Fruit fly (Drosophila melanogaster): Measurements from ENCODE around the gene Cad74A.

The Cad74A gene

dm6 chr3L:17379311-17379710 lies at the start of gene Cad74A:
TSS of gene Cad74A (minus strand) at chr3L:17379530.
- TF ChIP-seq jim (GFP tag; optimal IDR thresholded peaks at IDR 0.05) (no peak), Rel (GFP tag; optimal IDR thresholded peaks at IDR 0.05) (no peak), Rel (tag; optimal IDR thresholded peaks at IDR 0.05) (no peak), sv (GFP tag; optimal IDR thresholded peaks at IDR 0.05) (no peak), dmrt93B (GFP tag; optimal IDR thresholded peaks at IDR 0.05) (no peak), Hr83 (GFP tag; optimal IDR thresholded peaks at IDR 0.05; ENCODE audit: poor library complexity, severe bottlenecking) (peak; percentile 46), dl (GFP tag; optimal IDR thresholded peaks at IDR 0.05; ENCODE audit: insufficient read depth in 1 of 2, partially characterized antibody in 2 of 2) (peak in 1 of 2 experiments; percentile 5), psq (GFP tag; optimal IDR thresholded peaks at IDR 0.05) (peak; percentile 87), Jra (GFP tag; optimal IDR thresholded peaks at IDR 0.05) (no peak), usp (GFP tag; optimal IDR thresholded peaks at IDR 0.05) (no peak), CrebA (GFP tag; optimal IDR thresholded peaks at IDR 0.05; ENCODE audit: borderline replicate concordance) (no peak), CG32264 (GFP tag; optimal IDR thresholded peaks at IDR 0.05) (no peak), h (GFP tag; optimal IDR thresholded peaks at IDR 0.05) (no peak), Vsx2 (GFP tag; optimal IDR thresholded peaks at IDR 0.05; ENCODE audit: partially characterized antibody) (peak; percentile 47), GATAd (GFP tag; optimal IDR thresholded peaks at IDR 0.05) (no peak), br (GFP tag; optimal IDR thresholded peaks at IDR 0.05) (no peak), CG9705 (GFP tag; optimal IDR thresholded peaks at IDR 0.05) (no peak), Myc (optimal IDR thresholded peaks at IDR 0.05) (peak; percentile 50), Hnf4 (GFP tag; optimal IDR thresholded peaks at IDR 0.05) (no peak), Dif (GFP tag; optimal IDR thresholded peaks at IDR 0.05; ENCODE audit: partially characterized antibody) (peak; percentile 53), brk (GFP tag; optimal IDR thresholded peaks at IDR 0.05) (no peak)

DNA sequence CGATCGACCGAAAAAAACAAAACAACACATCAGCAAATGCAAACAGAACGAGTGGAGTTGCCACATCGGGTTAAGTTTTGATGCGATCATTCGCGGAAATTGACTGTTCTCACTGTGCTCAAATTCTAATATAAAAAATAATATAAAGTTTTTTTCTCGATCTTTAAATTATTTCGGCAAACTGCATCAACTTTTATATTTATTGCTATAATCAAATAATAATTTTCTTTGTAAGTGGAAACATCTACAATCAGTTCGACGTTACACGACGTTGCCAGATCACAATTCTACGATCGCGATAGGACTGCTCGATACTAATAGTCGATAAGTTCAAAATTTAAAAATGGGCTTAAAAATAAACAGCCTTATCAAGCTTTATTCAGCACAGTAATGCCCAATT lies 49.4 kb upstream of the Cad74A start, which contains the start of gene Gorab:
Gene Gorab, minus strand, starts transcription at position 58 of the 400 bp plus-strand sequence.
- peak; percentile 2 for TF ChIP-seq Mio (GFP tag; optimal IDR thresholded peaks at IDR 0.05)
- TF ChIP-seq Hr78 (GFP tag; optimal IDR thresholded peaks at IDR 0.05), result no peak
- peak; percentile 92 for TF ChIP-seq h (GFP tag; optimal IDR thresholded peaks at IDR 0.05)
- peak; percentile 67 for TF ChIP-seq GATAd (GFP tag; optimal IDR thresholded peaks at IDR 0.05)
- peak; percentile 75 for TF ChIP-seq CG32264 (GFP tag; optimal IDR thresholded peaks at IDR 0.05)
- no peak for TF ChIP-seq pan (optimal IDR thresholded peaks at IDR 0.05)
- peak; percentile 87 for TF ChIP-seq ey (GFP tag; optimal IDR thresholded peaks at IDR 0.05)
- TF ChIP-seq Dfd (GFP tag; optimal IDR thresholded peaks at IDR 0.05), result no peak
- peak in 1 of 2 experiments; percentile 87 for TF ChIP-seq foxo (GFP tag; optimal IDR thresholded peaks at IDR 0.05)
- no peak for TF ChIP-seq Vsx2 (GFP tag; optimal IDR thresholded peaks at IDR 0.05; ENCODE audit: partially characterized antibody)
- TF ChIP-seq Dif (GFP tag; optimal IDR thresholded peaks at IDR 0.05; ENCODE audit: partially characterized antibody), result no peak
- no peak for TF ChIP-seq lola (GFP tag; optimal IDR thresholded peaks at IDR 0.05)
- peak; percentile 84 for TF ChIP-seq OdsH (GFP tag; optimal IDR thresholded peaks at IDR 0.05)
- TF ChIP-seq sage (GFP tag; optimal IDR thresholded peaks at IDR 0.05), result peak; percentile 77
- TF ChIP-seq HLH106 (tag; optimal IDR thresholded peaks at IDR 0.05), result peak; percentile 92
- no peak for TF ChIP-seq dl (GFP tag; optimal IDR thresholded peaks at IDR 0.05; ENCODE audit: insufficient read depth in 1 of 2, partially characterized antibody in 2 of 2)
- TF ChIP-seq Abd-B (GFP tag; optimal IDR thresholded peaks at IDR 0.05), result no peak
- TF ChIP-seq br (GFP tag; optimal IDR thresholded peaks at IDR 0.05), result peak; percentile 74
- peak; percentile 70 for TF ChIP-seq woc (GFP tag; optimal IDR thresholded peaks at IDR 0.05)
- peak; percentile 88 for TF ChIP-seq Hnf4 (GFP tag; optimal IDR thresholded peaks at IDR 0.05)
- peak; percentile 56 for TF ChIP-seq Jra (GFP tag; optimal IDR thresholded peaks at IDR 0.05)
- TF ChIP-seq fru (GFP tag; optimal IDR thresholded peaks at IDR 0.05), result peak; percentile 80
- TF ChIP-seq Hr83 (GFP tag; optimal IDR thresholded peaks at IDR 0.05; ENCODE audit: poor library complexity, severe bottlenecking), result peak; percentile 74
- TF ChIP-seq Rel (GFP tag; optimal IDR thresholded peaks at IDR 0.05), result no peak
- peak; percentile 59 for TF ChIP-seq Rel (tag; optimal IDR thresholded peaks at IDR 0.05)
- TF ChIP-seq psq (GFP tag; optimal IDR thresholded peaks at IDR 0.05), result peak; percentile 78
- TF ChIP-seq jim (GFP tag; optimal IDR thresholded peaks at IDR 0.05), result peak; percentile 50
- TF ChIP-seq dsf (GFP tag; optimal IDR thresholded peaks at IDR 0.05; ENCODE audit: borderline replicate concordance), result peak; percentile 70
- TF ChIP-seq Sp1 (GFP tag; optimal IDR thresholded peaks at IDR 0.05), result peak; percentile 72
- TF ChIP-seq rgr (GFP tag; optimal IDR thresholded peaks at IDR 0.05), result peak; percentile 89
- TF ChIP-seq CrebA (GFP tag; optimal IDR thresholded peaks at IDR 0.05; ENCODE audit: borderline replicate concordance), result no peak
- no peak for TF ChIP-seq tai (GFP tag; optimal IDR thresholded peaks at IDR 0.05)
- TF ChIP-seq dmrt93B (GFP tag; optimal IDR thresholded peaks at IDR 0.05), result peak; percentile 87
- TF ChIP-seq sv (GFP tag; optimal IDR thresholded peaks at IDR 0.05), result peak; percentile 87
- peak; percentile 67 for TF ChIP-seq CG9705 (GFP tag; optimal IDR thresholded peaks at IDR 0.05)
- TF ChIP-seq brk (GFP tag; optimal IDR thresholded peaks at IDR 0.05), result peak; percentile 74
